Worm (Caenorhabditis elegans) whole organism, L1 larva: Measurements from ENCODE around the gene srx-66.
A peak's percentile ranks its signal among the peaks of the same experiment; 100 is the strongest.

ENCODE experiments used
- C34B4.2 ChIP-seq: sonication (generic microtip); optimal IDR thresholded peaks from 2 replicates; lab custom pipeline; 2017; ENCODE audit warnings: mild to moderate bottlenecking, missing genetic modification characterization, missing compliant biosample characterization
- F16B12.6 ChIP-seq: fragments of 150-350 bp; optimal IDR thresholded peaks from 2 replicates; lab custom pipeline; 2014; ENCODE audit warnings: missing biosample characterization, missing genetic modification characterization
- aha-1 ChIP-seq: fragments of 150-350 bp; optimal IDR thresholded peaks from 2 replicates; lab custom pipeline; 2014; ENCODE audit warnings: missing biosample characterization, missing genetic modification characterization
- aly-2 ChIP-seq: fragments of 150-350 bp; optimal IDR thresholded peaks from 2 replicates; lab custom pipeline; 2014; ENCODE audit warnings: missing biosample characterization, missing genetic modification characterization
- ceh-63 ChIP-seq: fragments of 200-800 bp; sonication (Bioruptor generic); optimal IDR thresholded peaks from 2 replicates; lab custom pipeline; 2018; ENCODE audit warnings: mild to moderate bottlenecking, missing genetic modification characterization, missing compliant biosample characterization
- ceh-8 ChIP-seq: fragments of 200-800 bp; sonication (Bioruptor generic); optimal IDR thresholded peaks from 2 replicates; lab custom pipeline; 2018; ENCODE audit warnings: mild to moderate bottlenecking, missing genetic modification characterization, moderate library complexity, missing compliant biosample characterization
- ceh-82 ChIP-seq, 3 experiments: fragments of 150-350 bp in 1 of 3; sonication (generic microtip) in 2 of 3; optimal IDR thresholded peaks; 2 replicates each; lab custom pipeline; 2014 to 2017; ENCODE audit warnings: missing biosample characterization in 3 of 3, missing genetic modification characterization in 3 of 3
- ceh-90 ChIP-seq: sonication (generic microtip); optimal IDR thresholded peaks from 2 replicates; lab custom pipeline; 2016; ENCODE audit warnings: missing genetic modification characterization, missing compliant biosample characterization
- ces-1 ChIP-seq: fragments of 150-350 bp; optimal IDR thresholded peaks from 2 replicates; lab custom pipeline; 2014; ENCODE audit warnings: missing biosample characterization, missing genetic modification reagents, missing genetic modification characterization
- dpl-1 ChIP-seq, 3 experiments: fragments of 150-350 bp in 2 of 3; sonication (generic microtip) in 1 of 3; optimal IDR thresholded peaks; 2 replicates each; lab custom pipeline; 2014 to 2017; ENCODE audit warnings: missing biosample characterization in 3 of 3, missing genetic modification characterization in 3 of 3, missing genetic modification reagents in 3 of 3
- dsc-1 ChIP-seq: sonication (generic microtip); optimal IDR thresholded peaks from 2 replicates; lab custom pipeline; 2016; ENCODE audit warnings: mild to moderate bottlenecking, missing genetic modification characterization, missing compliant biosample characterization
- efl-3 ChIP-seq: fragments of 200-800 bp; sonication (Bioruptor generic); optimal IDR thresholded peaks from 2 replicates; lab custom pipeline; 2018; ENCODE audit warnings: mild to moderate bottlenecking, missing genetic modification characterization, missing compliant biosample characterization
- egl-13 ChIP-seq: sonication (generic microtip); optimal IDR thresholded peaks from 2 replicates; lab custom pipeline; 2016; ENCODE audit warnings: missing genotype, missing genetic modification reagents, missing genetic modification characterization, missing compliant biosample characterization
- egl-27 ChIP-seq, 2 experiments: fragments of 150-350 bp in 1 of 2; sonication (generic microtip); optimal IDR thresholded peaks; 3 replicates each; lab custom pipeline; 2017 to 2018; ENCODE audit warnings: missing biosample characterization in 2 of 2, missing genetic modification characterization in 2 of 2, missing genetic modification reagents in 2 of 2
- elt-2 ChIP-seq: sonication (generic microtip); optimal IDR thresholded peaks from 2 replicates; lab custom pipeline; 2016; ENCODE audit warnings: missing genetic modification characterization, mild to moderate bottlenecking, inconsistent platforms, missing compliant biosample characterization, missing genetic modification reagents
- elt-3 ChIP-seq, 6 experiments: fragments of 150-350 bp in 1 of 6; sonication (generic microtip); optimal IDR thresholded peaks; 2 replicates each; lab custom pipeline; 2017 to 2018; ENCODE audit warnings: missing biosample characterization in 6 of 6, missing genetic modification characterization in 6 of 6, inconsistent platforms in 1 of 6
- ets-5 ChIP-seq: fragments of 200-800 bp; sonication (Bioruptor generic); IDR thresholded peaks from 2 replicates; pipeline ENCODE4 v1.3.6; 2022; ENCODE audit warnings: missing genetic modification characterization, missing compliant biosample characterization
- fkh-8 ChIP-seq: sonication (generic microtip); optimal IDR thresholded peaks from 2 replicates; lab custom pipeline; 2016; ENCODE audit warnings: mild to moderate bottlenecking, missing genetic modification characterization, missing compliant biosample characterization
- fos-1 ChIP-seq: fragments of 150-350 bp; optimal IDR thresholded peaks from 2 replicates; lab custom pipeline; 2014; ENCODE audit warnings: missing biosample characterization, missing genetic modification characterization
- hlh-17 ChIP-seq: fragments of 200-800 bp; sonication (Bioruptor generic); optimal IDR thresholded peaks from 2 replicates; lab custom pipeline; 2018; ENCODE audit warnings: missing genetic modification characterization, mild to moderate bottlenecking, missing compliant biosample characterization, moderate library complexity, borderline replicate concordance
- hlh-4 ChIP-seq: sonication (generic microtip); optimal IDR thresholded peaks from 2 replicates; lab custom pipeline; 2016; ENCODE audit warnings: mild to moderate bottlenecking, missing genetic modification characterization, missing compliant biosample characterization
- hpl-2 ChIP-seq: fragments of 150-350 bp; optimal IDR thresholded peaks from 2 replicates; lab custom pipeline; 2014; ENCODE audit warnings: missing biosample characterization, missing genetic modification reagents, missing genetic modification characterization
- irx-1 ChIP-seq: sonication (generic microtip); optimal IDR thresholded peaks from 2 replicates; lab custom pipeline; 2016; ENCODE audit warnings: missing genetic modification characterization, missing compliant biosample characterization
- isw-1 ChIP-seq: fragments of 200-800 bp; sonication (Bioruptor generic); IDR thresholded peaks from 2 replicates; pipeline ENCODE4 v1.3.6; 2022; ENCODE audit warnings: missing genetic modification characterization, missing compliant biosample characterization
- jun-1 ChIP-seq: fragments of 150-350 bp; optimal IDR thresholded peaks from 2 replicates; lab custom pipeline; 2014; ENCODE audit warnings: missing biosample characterization, missing genetic modification reagents, missing genetic modification characterization
- lin-14 ChIP-seq: fragments of 200-800 bp; sonication (Bioruptor generic); optimal IDR thresholded peaks from 2 replicates; lab custom pipeline; 2018; ENCODE audit warnings: mild to moderate bottlenecking, missing genetic modification characterization, moderate library complexity, missing compliant biosample characterization
- lin-35 ChIP-seq, 2 experiments: fragments of 150-350 bp; optimal IDR thresholded peaks; 2 replicates each; lab custom pipeline; 2014; ENCODE audit warnings: missing biosample characterization in 2 of 2, missing genetic modification characterization in 2 of 2, missing genetic modification reagents in 2 of 2
- lir-3 ChIP-seq: sonication (generic microtip); optimal IDR thresholded peaks from 2 replicates; lab custom pipeline; 2016; ENCODE audit warnings: mild to moderate bottlenecking, missing genetic modification characterization, moderate library complexity, missing compliant biosample characterization; ENCODE audit not compliant: poor library complexity
- lsy-2 ChIP-seq, 2 experiments: fragments of 150-350 bp; optimal IDR thresholded peaks; 2 replicates each; lab custom pipeline; 2014; ENCODE audit warnings: missing biosample characterization in 2 of 2, missing genetic modification characterization in 2 of 2
- nhr-11 ChIP-seq: fragments of 150-350 bp; optimal IDR thresholded peaks from 2 replicates; lab custom pipeline; 2014; ENCODE audit warnings: missing biosample characterization, missing genetic modification characterization
- nhr-12 ChIP-seq: sonication (generic microtip); optimal IDR thresholded peaks from 2 replicates; lab custom pipeline; 2017; ENCODE audit warnings: missing biosample characterization, missing genetic modification characterization
- nhr-20 ChIP-seq: sonication (generic microtip); optimal IDR thresholded peaks from 2 replicates; lab custom pipeline; 2016; ENCODE audit warnings: mild to moderate bottlenecking, missing genetic modification characterization, missing compliant biosample characterization
- nhr-237 ChIP-seq: fragments of 150-350 bp; optimal IDR thresholded peaks from 2 replicates; lab custom pipeline; 2014; ENCODE audit warnings: missing biosample characterization, missing genetic modification characterization
- nhr-47 ChIP-seq: sonication (generic microtip); optimal IDR thresholded peaks from 2 replicates; lab custom pipeline; 2016; ENCODE audit warnings: mild to moderate bottlenecking, missing genetic modification characterization, moderate library complexity, missing compliant biosample characterization
- nhr-77 ChIP-seq: fragments of 150-350 bp; optimal IDR thresholded peaks from 2 replicates; lab custom pipeline; 2014; ENCODE audit warnings: missing biosample characterization, missing genetic modification characterization
- nhr-84 ChIP-seq: sonication (generic microtip); optimal IDR thresholded peaks from 2 replicates; lab custom pipeline; 2017; ENCODE audit warnings: missing biosample characterization, missing genetic modification characterization
- nhr-85 ChIP-seq: sonication (generic microtip); peaks from one replicate; lab custom pipeline; 2016; ENCODE audit warnings: missing genetic modification characterization, inconsistent platforms, missing compliant biosample characterization
- pax-3 ChIP-seq: fragments of 200-800 bp; sonication (Bioruptor generic); optimal IDR thresholded peaks from 2 replicates; lab custom pipeline; 2018; ENCODE audit warnings: mild to moderate bottlenecking, missing genetic modification characterization, moderate library complexity, missing compliant biosample characterization
- pqm-1 ChIP-seq: sonication (generic microtip); optimal IDR thresholded peaks from 3 replicates; lab custom pipeline; 2017; ENCODE audit warnings: missing biosample characterization, missing genetic modification characterization
- snu-23 ChIP-seq: sonication (generic microtip); optimal IDR thresholded peaks from 2 replicates; lab custom pipeline; 2016; ENCODE audit warnings: missing genetic modification characterization, missing compliant biosample characterization
- unc-30 ChIP-seq: sonication (generic microtip); optimal IDR thresholded peaks from 2 replicates; lab custom pipeline; 2017; ENCODE audit warnings: missing biosample characterization, missing genetic modification characterization
- unc-62 ChIP-seq: fragments of 150-350 bp; optimal IDR thresholded peaks from 2 replicates; lab custom pipeline; 2014; ENCODE audit warnings: missing biosample characterization, missing genetic modification reagents, missing genetic modification characterization
- unc-86 ChIP-seq: sonication (generic microtip); optimal IDR thresholded peaks from 2 replicates; lab custom pipeline; 2016; ENCODE audit warnings: missing genetic modification characterization, missing compliant biosample characterization
- zip-4 ChIP-seq: fragments of 200-800 bp; sonication (Bioruptor generic); optimal IDR thresholded peaks from 2 replicates; lab custom pipeline; 2018; ENCODE audit warnings: mild to moderate bottlenecking, missing genetic modification characterization, moderate library complexity, missing compliant biosample characterization
- ztf-4 ChIP-seq: fragments of 150-350 bp; optimal IDR thresholded peaks from 2 replicates; lab custom pipeline; 2014; ENCODE audit warnings: missing biosample characterization, missing genetic modification characterization

srx-66 gene

ce11 chrV:3967762-3968161, 48.4 kb downstream of the srx-66 start, which contains the start of gene cyp-34A8 (continued):
- TF ChIP-seq F16B12.6 (tag; lab: Kevin White, UChicago) (no peak), lin-14 (GFP tag; lab: Kevin White, UChicago) (peak; percentile 62), pqm-1 (tag; lab: Kevin White, UChicago) (no peak), ztf-4 (tag; lab: Kevin White, UChicago) (no peak), elt-3 (tag; optimal IDR thresholded peaks at IDR 0.05; lab: Kevin White, UChicago) (peak in 2 of 6 experiments; percentile 6 to 38), hlh-17 (GFP tag; lab: Kevin White, UChicago) (no peak), egl-27 (tag; optimal IDR thresholded peaks at IDR 0.05; lab: Kevin White, UChicago) (no peak), irx-1 (no peak), unc-30 (tag; lab: Kevin White, UChicago) (no peak), ces-1 (GFP tag; lab: Kevin White, UChicago) (no peak), efl-3 (GFP tag; lab: Kevin White, UChicago) (no peak), nhr-77 (tag; lab: Kevin White, UChicago) (no peak), fos-1 (tag; lab: Kevin White, UChicago) (no peak), unc-86 (tag; lab: Kevin White, UChicago) (no peak), snu-23 (GFP tag; lab: Kevin White, UChicago) (peak; percentile 27), ceh-8 (GFP tag; lab: Kevin White, UChicago) (no peak), zip-4 (GFP tag; lab: Kevin White, UChicago) (no peak), ceh-63 (no peak), aly-2 (tag; lab: Kevin White, UChicago) (no peak), ets-5 (GFP tag; lab: Robert Waterston, UW) (no peak), jun-1 (tag; lab: Kevin White, UChicago) (no peak), hlh-4 (tag; lab: Kevin White, UChicago) (no peak), nhr-47 (tag; lab: Kevin White, UChicago) (no peak), nhr-20 (tag; lab: Kevin White, UChicago) (peak; percentile 74), unc-62 (GFP tag; lab: Kevin White, UChicago) (no peak), aha-1 (tag; lab: Kevin White, UChicago) (no peak), fkh-8 (no peak), nhr-12 (tag; lab: Kevin White, UChicago) (no peak), pax-3 (tag; lab: Kevin White, UChicago) (no peak), dsc-1 (tag; lab: Kevin White, UChicago) (no peak), hpl-2 (GFP tag; lab: Kevin White, UChicago) (no peak), nhr-85 (tag; lab: Kevin White, UChicago) (no peak)

DNA sequence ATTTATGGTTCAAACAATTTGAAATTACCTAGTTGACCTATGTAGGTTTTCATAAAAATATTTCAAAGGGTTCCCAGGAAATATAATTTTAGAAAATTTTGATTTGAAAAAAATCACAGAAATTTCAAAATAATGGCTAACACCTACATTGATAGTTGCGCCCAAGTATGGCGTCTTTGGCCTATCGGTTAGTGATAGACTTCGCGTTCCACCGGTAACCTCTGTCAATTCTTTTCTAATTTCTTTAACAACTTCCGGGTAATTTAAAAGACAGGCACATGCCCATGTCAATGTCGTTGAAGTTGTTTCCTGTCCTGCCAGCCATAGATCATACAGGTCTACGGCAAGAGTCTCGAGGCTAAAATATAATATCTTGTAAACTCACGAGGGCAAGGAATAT, 49.5 kb downstream of the srx-66 start:
- TF ChIP-seq ets-5 (GFP tag; lab: Robert Waterston, UW) (no peak), ceh-90 (tag; lab: Kevin White, UChicago) (no peak), lin-14 (GFP tag; lab: Kevin White, UChicago) (no peak), efl-3 (GFP tag; lab: Kevin White, UChicago) (no peak)

ce11 chrV:3969664-3970063, 50.3 kb downstream of the srx-66 start:
- TF ChIP-seq nhr-77 (tag; lab: Kevin White, UChicago) = no peak
- TF ChIP-seq nhr-20 (tag; lab: Kevin White, UChicago) = peak; percentile 44
- no peak for TF ChIP-seq nhr-237 (tag; lab: Kevin White, UChicago)
- TF ChIP-seq lir-3 (tag; lab: Kevin White, UChicago) = no peak
- no peak for TF ChIP-seq nhr-11
- peak in 1 of 2 experiments; percentile 2 for TF ChIP-seq lin-35 (GFP tag; optimal IDR thresholded peaks at IDR 0.05; lab: Kevin White, UChicago)
- no peak for TF ChIP-seq ets-5 (GFP tag; lab: Robert Waterston, UW)
- TF ChIP-seq fkh-8 = no peak
- TF ChIP-seq isw-1 (GFP tag; lab: Robert Waterston, UW) = no peak
- no peak for TF ChIP-seq F16B12.6 (tag; lab: Kevin White, UChicago)
- TF ChIP-seq nhr-84 (tag; lab: Kevin White, UChicago) = no peak
- TF ChIP-seq lsy-2 (tag; optimal IDR thresholded peaks at IDR 0.05; lab: Kevin White, UChicago) = no peak
- TF ChIP-seq elt-2 = peak; percentile 50
- no peak for TF ChIP-seq C34B4.2
- no peak for TF ChIP-seq dpl-1 (GFP tag; optimal IDR thresholded peaks at IDR 0.05; lab: Kevin White, UChicago)
- TF ChIP-seq egl-13 (tag; lab: Kevin White, UChicago) = no peak
- TF ChIP-seq ceh-82 (tag; optimal IDR thresholded peaks at IDR 0.05; lab: Kevin White, UChicago) = no peak
